Fruit fly (Drosophila melanogaster) whole organism, embryonic: ENCODE results near the gene CG14309.

ENCODE experiments used
- Atf6 ChIP-seq: fragments of 200-800 bp; sonication (Bioruptor generic); IDR thresholded peaks from 2 replicates; pipeline ENCODE4 v1.3.6; 2022; ENCODE audit warnings: missing biosample characterization, missing genetic modification characterization
- CG10543 ChIP-seq: fragments of 200-800 bp; sonication (Bioruptor generic); optimal IDR thresholded peaks from 3 replicates; lab custom pipeline; 2017; ENCODE audit warnings: missing biosample characterization, mild to moderate bottlenecking, missing genetic modification characterization, moderate library complexity
- CG10654 ChIP-seq: fragments of 200-800 bp; sonication (Bioruptor generic); optimal IDR thresholded peaks from 2 replicates; lab custom pipeline; 2016; ENCODE audit warnings: missing biosample characterization, missing genetic modification characterization
- CG11247 ChIP-seq: fragments of 200-800 bp; sonication (Bioruptor generic); IDR thresholded peaks from 2 replicates; pipeline ENCODE4 v1.3.6; 2022; ENCODE audit warnings: missing biosample characterization, missing genetic modification characterization
- CG12769 ChIP-seq: fragments of 200-800 bp; sonication (Bioruptor generic); optimal IDR thresholded peaks from 2 replicates; lab custom pipeline; 2019; ENCODE audit warnings: missing biosample characterization, mild to moderate bottlenecking, missing genetic modification characterization, moderate library complexity
- CG14965 ChIP-seq: fragments of 200-800 bp; sonication (Bioruptor generic); optimal IDR thresholded peaks from 2 replicates; lab custom pipeline; 2016; ENCODE audit warnings: missing biosample characterization, missing genetic modification characterization, borderline replicate concordance
- CG1602 ChIP-seq: fragments of 200-800 bp; sonication (Bioruptor generic); optimal IDR thresholded peaks from 3 replicates; lab custom pipeline; 2016; ENCODE audit warnings: missing biosample characterization, missing genetic modification characterization
- CG17361 ChIP-seq: fragments of 200-800 bp; sonication (Bioruptor generic); IDR thresholded peaks from 3 replicates; pipeline ENCODE4 v1.3.6; 2022; ENCODE audit warnings: missing biosample characterization, missing genetic modification characterization
- CG1832 ChIP-seq: fragments of 200-800 bp; sonication (Bioruptor generic); optimal IDR thresholded peaks from 2 replicates; lab custom pipeline; 2017; ENCODE audit warnings: missing biosample characterization, mild to moderate bottlenecking, missing genetic modification characterization, inconsistent platforms
- CG31388 ChIP-seq: fragments of 200-800 bp; sonication (Bioruptor generic); optimal IDR thresholded peaks from 2 replicates; lab custom pipeline; 2016; ENCODE audit warnings: missing biosample characterization, missing genetic modification characterization
- CG32767 ChIP-seq: fragments of 200-800 bp; sonication (Bioruptor generic); IDR thresholded peaks from 2 replicates; pipeline ENCODE4 v1.3.6; 2022; ENCODE audit warnings: missing biosample characterization, missing genetic modification characterization
- CG42726 ChIP-seq: fragments of 200-800 bp; sonication (Bioruptor generic); IDR thresholded peaks from 2 replicates; pipeline ENCODE4 v1.3.6; 2022; ENCODE audit warnings: missing biosample characterization, missing genetic modification characterization; ENCODE audit not compliant: partially characterized antibody
- CG4820 ChIP-seq: fragments of 200-800 bp; sonication (Bioruptor generic); optimal IDR thresholded peaks from 3 replicates; lab custom pipeline; 2016; ENCODE audit warnings: missing biosample characterization, missing genetic modification characterization
- CG6791 ChIP-seq: fragments of 200-800 bp; sonication (Bioruptor generic); IDR thresholded peaks from 3 replicates; pipeline ENCODE4 v1.3.6; 2022; ENCODE audit warnings: missing biosample characterization, missing genetic modification characterization; ENCODE audit not compliant: partially characterized antibody
- CG7271 ChIP-seq: fragments of 200-800 bp; sonication (Bioruptor generic); optimal IDR thresholded peaks from 2 replicates; lab custom pipeline; 2018; ENCODE audit warnings: missing biosample characterization, mild to moderate bottlenecking, missing genetic modification characterization, moderate library complexity
- CG7745 ChIP-seq: fragments of 200-800 bp; sonication (Bioruptor generic); optimal IDR thresholded peaks from 2 replicates; lab custom pipeline; 2018; ENCODE audit warnings: missing biosample characterization, mild to moderate bottlenecking, missing genetic modification characterization, moderate library complexity
- CG7786 ChIP-seq: fragments of 200-800 bp; sonication (Bioruptor generic); optimal IDR thresholded peaks from 2 replicates; lab custom pipeline; 2016; ENCODE audit warnings: missing biosample characterization, missing genetic modification characterization
- CG7928 ChIP-seq: fragments of 200-800 bp; sonication (Bioruptor generic); optimal IDR thresholded peaks from 2 replicates; lab custom pipeline; 2017; ENCODE audit warnings: missing biosample characterization, mild to moderate bottlenecking, missing genetic modification characterization
- CG7987 ChIP-seq: fragments of 200-800 bp; sonication (Bioruptor generic); optimal IDR thresholded peaks from 2 replicates; lab custom pipeline; 2018; ENCODE audit warnings: missing biosample characterization, mild to moderate bottlenecking, missing genetic modification characterization, moderate library complexity
- CG8388 ChIP-seq: fragments of 200-800 bp; sonication (Bioruptor generic); optimal IDR thresholded peaks from 2 replicates; lab custom pipeline; 2019; ENCODE audit warnings: missing biosample characterization, mild to moderate bottlenecking, missing genetic modification characterization, moderate library complexity
- CG9932 ChIP-seq: fragments of 200-800 bp; sonication (Bioruptor generic); IDR thresholded peaks from 2 replicates; pipeline ENCODE4 v1.3.6; 2022; ENCODE audit warnings: missing biosample characterization, missing genetic modification characterization
- Dad ChIP-seq: fragments of 200-800 bp; sonication (Bioruptor generic); optimal IDR thresholded peaks from 3 replicates; lab custom pipeline; 2016; ENCODE audit warnings: missing biosample characterization, missing genetic modification characterization
- Dbx ChIP-seq: fragments of 200-800 bp; sonication (Bioruptor generic); IDR thresholded peaks from 3 replicates; pipeline ENCODE4 v1.3.6; 2022; ENCODE audit warnings: missing biosample characterization, missing genetic modification characterization
- Doc3 ChIP-seq: fragments of 200-800 bp; sonication (Bioruptor generic); IDR thresholded peaks from 3 replicates; pipeline ENCODE4 v1.3.6; 2022; ENCODE audit warnings: missing biosample characterization, missing genetic modification characterization; ENCODE audit not compliant: partially characterized antibody
- Eip74EF ChIP-seq, 2 experiments: fragments of 200-800 bp in 1 of 2; fragments of >200 bp in 1 of 2; sonication (Bioruptor generic) in 1 of 2; optimal IDR thresholded peaks; 2 replicates each; lab custom pipeline; 2017 to 2019; ENCODE audit warnings: missing biosample characterization in 2 of 2, missing genetic modification characterization in 2 of 2, mild to moderate bottlenecking in 1 of 2, moderate library complexity in 1 of 2
- Ets97D ChIP-seq: fragments of 200-800 bp; sonication (Bioruptor generic); optimal IDR thresholded peaks from 3 replicates; lab custom pipeline; 2016; ENCODE audit warnings: missing biosample characterization, missing genetic modification characterization
- Hmx ChIP-seq: fragments of 200-800 bp; sonication (Bioruptor generic); optimal IDR thresholded peaks from 2 replicates; lab custom pipeline; 2016; ENCODE audit warnings: missing biosample characterization, missing genetic modification characterization
- Hsf ChIP-seq: fragments of 200-800 bp; sonication (Bioruptor generic); optimal IDR thresholded peaks from 3 replicates; lab custom pipeline; 2016; ENCODE audit warnings: missing biosample characterization, missing genetic modification characterization
- Nf-YB ChIP-seq: fragments of 200-800 bp; sonication (Bioruptor generic); optimal IDR thresholded peaks from 3 replicates; lab custom pipeline; 2019; ENCODE audit warnings: missing biosample characterization, mild to moderate bottlenecking, missing genetic modification characterization, moderate library complexity
- Ptx1 ChIP-seq: fragments of 200-800 bp; sonication (Bioruptor generic); IDR thresholded peaks from 2 replicates; pipeline ENCODE4 v1.3.6; 2022; ENCODE audit warnings: missing biosample characterization, missing genetic modification characterization
- TFAM ChIP-seq: fragments of 200-800 bp; sonication (Bioruptor generic); optimal IDR thresholded peaks from 2 replicates; lab custom pipeline; 2017; ENCODE audit warnings: missing biosample characterization, missing genetic modification characterization, inconsistent platforms
- Tbp ChIP-seq: fragments of >200 bp; optimal IDR thresholded peaks from 2 replicates; lab custom pipeline; 2018; ENCODE audit warnings: missing biosample characterization, missing genetic modification characterization
- Xbp1 ChIP-seq: fragments of 200-800 bp; sonication (Bioruptor generic); optimal IDR thresholded peaks from 3 replicates; lab custom pipeline; 2016; ENCODE audit warnings: missing biosample characterization, mild to moderate bottlenecking, missing genetic modification characterization
- amos ChIP-seq: fragments of 200-800 bp; sonication (Bioruptor generic); IDR thresholded peaks from 2 replicates; pipeline ENCODE4 v1.3.6; 2022; ENCODE audit warnings: missing biosample characterization, missing genetic modification characterization; ENCODE audit not compliant: partially characterized antibody
- ara ChIP-seq: fragments of 200-800 bp; sonication (Bioruptor generic); IDR thresholded peaks from 2 replicates; pipeline ENCODE4 v1.3.6; 2022; ENCODE audit warnings: missing biosample characterization, missing genetic modification characterization
- bbx ChIP-seq: fragments of 200-800 bp; sonication (Bioruptor generic); IDR thresholded peaks from 2 replicates; pipeline ENCODE4 v1.3.6; 2022; ENCODE audit warnings: missing biosample characterization, missing genetic modification characterization; ENCODE audit not compliant: partially characterized antibody
- exex ChIP-seq: fragments of 200-800 bp; sonication (Bioruptor generic); optimal IDR thresholded peaks from 4 replicates; lab custom pipeline; 2018; ENCODE audit warnings: missing biosample characterization, mild to moderate bottlenecking, missing genetic modification characterization, moderate library complexity
- gem ChIP-seq: fragments of 200-800 bp; sonication (Bioruptor generic); optimal IDR thresholded peaks from 2 replicates; lab custom pipeline; 2019; ENCODE audit warnings: missing biosample characterization, mild to moderate bottlenecking, missing genetic modification characterization, moderate library complexity
- gsb-n ChIP-seq: fragments of 200-800 bp; sonication (Bioruptor generic); optimal IDR thresholded peaks from 3 replicates; lab custom pipeline; 2018; ENCODE audit warnings: missing biosample characterization, mild to moderate bottlenecking, missing genetic modification characterization
- ind ChIP-seq: fragments of 200-800 bp; sonication (Bioruptor generic); optimal IDR thresholded peaks from 3 replicates; lab custom pipeline; 2016; ENCODE audit warnings: missing biosample characterization, missing genetic modification characterization
- kah ChIP-seq: fragments of 200-800 bp; sonication (Bioruptor generic); optimal IDR thresholded peaks from 2 replicates; lab custom pipeline; 2018; ENCODE audit warnings: missing biosample characterization, mild to moderate bottlenecking, missing genetic modification characterization
- mld ChIP-seq: fragments of 200-800 bp; sonication (Bioruptor generic); IDR thresholded peaks from 3 replicates; pipeline ENCODE4 v1.3.6; 2022; ENCODE audit warnings: missing biosample characterization, missing genetic modification characterization; ENCODE audit not compliant: partially characterized antibody
- nmo ChIP-seq: fragments of 200-800 bp; sonication (Bioruptor generic); optimal IDR thresholded peaks from 2 replicates; lab custom pipeline; 2018; ENCODE audit warnings: missing biosample characterization, mild to moderate bottlenecking, missing genetic modification characterization, moderate library complexity
- peb ChIP-seq: fragments of 200-800 bp; sonication (Bioruptor generic); IDR thresholded peaks from 2 replicates; pipeline ENCODE4 v1.3.6; 2022; ENCODE audit warnings: missing biosample characterization, missing genetic modification characterization
- sim ChIP-seq: fragments of 200-800 bp; sonication (Bioruptor generic); IDR thresholded peaks from 2 replicates; pipeline ENCODE4 v1.3.6; 2022; ENCODE audit warnings: missing biosample characterization, missing genetic modification characterization
- sisA ChIP-seq: fragments of 200-800 bp; sonication (Bioruptor generic); IDR thresholded peaks from 2 replicates; pipeline ENCODE4 v1.3.6; 2022; ENCODE audit warnings: missing biosample characterization, missing genetic modification characterization
- slbo ChIP-seq: fragments of 200-800 bp; sonication (Bioruptor generic); IDR thresholded peaks from 2 replicates; pipeline ENCODE4 v1.3.6; 2022; ENCODE audit warnings: missing biosample characterization, missing genetic modification characterization
- sr ChIP-seq: fragments of 200-800 bp; sonication (Bioruptor generic); IDR thresholded peaks from 3 replicates; pipeline ENCODE4 v1.3.6; 2022; ENCODE audit warnings: missing biosample characterization, missing genetic modification characterization
- tgo ChIP-seq: fragments of 200-800 bp; sonication (Bioruptor generic); IDR thresholded peaks from 3 replicates; pipeline ENCODE4 v1.3.6; 2022; ENCODE audit warnings: missing biosample characterization, missing genetic modification characterization
- tio ChIP-seq: fragments of 200-800 bp; sonication (Bioruptor generic); optimal IDR thresholded peaks from 2 replicates; lab custom pipeline; 2017; ENCODE audit warnings: missing biosample characterization, missing genetic modification characterization, inconsistent platforms

The CG14309 gene

dm6 chr3R:18404713-18405112, 19.8 kb upstream of the CG14309 start, which contains the start of gene CG7685 (continued):
- no peak for TF ChIP-seq TFAM
- peak; percentile 30 for TF ChIP-seq CG1602 (GFP tag; lab: Kevin White, UChicago)
- TF ChIP-seq Tbp (GFP tag; lab: Kevin White, UChicago): no peak
- TF ChIP-seq Nf-YB (GFP tag; lab: Kevin White, UChicago): peak; percentile 28
- TF ChIP-seq tgo (GFP tag; lab: Robert Waterston, UW): peak; percentile 37; the same call in 2 of the 3 replicates
- no peak for TF ChIP-seq tio
- peak; percentile 78 for TF ChIP-seq CG10543
- TF ChIP-seq CG7745 (tag; lab: Kevin White, UChicago): no peak
- TF ChIP-seq Hsf (GFP tag; lab: Kevin White, UChicago): peak; percentile 56
- TF ChIP-seq CG31388 (GFP tag; lab: Kevin White, UChicago): no peak
- no peak for TF ChIP-seq peb (GFP tag; lab: Robert Waterston, UW)
- no peak for TF ChIP-seq sr (GFP tag; lab: Robert Waterston, UW)
- TF ChIP-seq kah (GFP tag; lab: Kevin White, UChicago): peak; percentile 56
- TF ChIP-seq Dbx: peak; percentile 60; the same call in 1 of the 3 replicates
- no peak for TF ChIP-seq CG14965 (GFP tag; lab: Kevin White, UChicago)
- peak; percentile 50 for TF ChIP-seq Dad (GFP tag; lab: Kevin White, UChicago)
- TF ChIP-seq bbx: no peak
- TF ChIP-seq Doc3 (GFP tag; lab: Robert Waterston, UW): no peak; the same call in 2 of the 3 replicates
- peak; percentile 58 for TF ChIP-seq CG12769 (tag; lab: Kevin White, UChicago)
- TF ChIP-seq mld (GFP tag; lab: Robert Waterston, UW): no peak
- peak; percentile 19 for TF ChIP-seq CG4820 (GFP tag; lab: Kevin White, UChicago)
- TF ChIP-seq gsb-n (tag; lab: Kevin White, UChicago): no peak
- TF ChIP-seq amos (GFP tag; lab: Robert Waterston, UW): no peak
- peak; percentile 45 for TF ChIP-seq nmo (GFP tag; lab: Kevin White, UChicago)
- TF ChIP-seq Eip74EF (GFP tag; optimal IDR thresholded peaks at IDR 0.05; lab: Kevin White, UChicago): peak in 1 of 2 experiments; percentile 27
- TF ChIP-seq slbo: peak; percentile 78
- TF ChIP-seq CG9932 (GFP tag; lab: Robert Waterston, UW): peak; percentile 85
- no peak for TF ChIP-seq CG6791 (GFP tag; lab: Robert Waterston, UW)
- no peak for TF ChIP-seq CG42726 (GFP tag; lab: Robert Waterston, UW)
- TF ChIP-seq CG7271 (tag; lab: Kevin White, UChicago): no peak
- peak; percentile 66 for TF ChIP-seq Ets97D
- peak; percentile 70 for TF ChIP-seq Xbp1
- TF ChIP-seq gem (tag; lab: Kevin White, UChicago): peak; percentile 72
- peak; percentile 39 for TF ChIP-seq exex (tag; lab: Kevin White, UChicago)
- TF ChIP-seq Ptx1 (GFP tag; lab: Robert Waterston, UW): peak; percentile 44
- TF ChIP-seq ind (GFP tag; lab: Kevin White, UChicago): peak; percentile 52
- TF ChIP-seq CG11247 (GFP tag; lab: Robert Waterston, UW): peak; percentile 52; the same call in 1 of the 2 replicates
- peak; percentile 15 for TF ChIP-seq Hmx (GFP tag; lab: Kevin White, UChicago)
- TF ChIP-seq ara (GFP tag; lab: Robert Waterston, UW): peak; percentile 51; the same call in 1 of the 2 replicates
- peak; percentile 77 for TF ChIP-seq CG7987 (GFP tag; lab: Kevin White, UChicago)
- TF ChIP-seq CG7786 (GFP tag; lab: Kevin White, UChicago): peak; percentile 53
- TF ChIP-seq Atf6 (GFP tag; lab: Robert Waterston, UW): peak; percentile 66
- TF ChIP-seq CG32767 (GFP tag; lab: Robert Waterston, UW): no peak
- TF ChIP-seq sisA (GFP tag; lab: Robert Waterston, UW): 0 out of 2 replicates have a peak, but pooled peaks have one; percentile 32
- TF ChIP-seq CG17361: peak; percentile 58; the same call in 1 of the 3 replicates
- no peak for TF ChIP-seq sim (GFP tag; lab: Robert Waterston, UW)
- TF ChIP-seq CG8388 (GFP tag; lab: Kevin White, UChicago): peak; percentile 47
- TF ChIP-seq CG10654: peak; percentile 32
- TF ChIP-seq CG1832 (GFP tag; lab: Kevin White, UChicago): no peak
- peak; percentile 24 for TF ChIP-seq CG7928 (GFP tag; lab: Kevin White, UChicago)
